Fruit fly (Drosophila melanogaster): ENCODE measurements around the gene CG13083.

The CG13083 gene

dm6 chr2L:19533247-19533646, 46.0 kb downstream of the CG13083 start, which contains the start of gene CG33116 (continued):
- TF ChIP-seq fru (optimal IDR thresholded peaks at IDR 0.05) (no peak), btn (GFP tag; optimal IDR thresholded peaks at IDR 0.05) (peak; percentile 59), CG14014 (GFP tag; IDR thresholded peaks at IDR 0.05) (peak; percentile 74; the same call in 1 of the 2 replicates), CG30020 (tag; optimal IDR thresholded peaks at IDR 0.05) (peak; percentile 61), Fer2 (tag; optimal IDR thresholded peaks at IDR 0.05) (peak; percentile 32), Oaz (GFP tag; IDR thresholded peaks at IDR 0.05) (peak; percentile 56; the same call in 1 of the 2 replicates), CG4328 (GFP tag; optimal IDR thresholded peaks at IDR 0.05) (peak; percentile 38), CG17829 (tag; optimal IDR thresholded peaks at IDR 0.05) (peak; percentile 86), CG12155 (GFP tag; optimal IDR thresholded peaks at IDR 0.05) (peak; percentile 81), eve (GFP tag; optimal IDR thresholded peaks at IDR 0.05) (no peak), H15 (GFP tag; IDR thresholded peaks at IDR 0.05) (peak; percentile 68; the same call in 1 of the 3 replicates), vvl (GFP tag; IDR thresholded peaks at IDR 0.05) (peak; percentile 87), vnd (GFP tag; IDR thresholded peaks at IDR 0.05; ENCODE audit: partially characterized antibody) (no peak), fu2 (GFP tag; optimal IDR thresholded peaks at IDR 0.05) (peak; percentile 88), CG17612 (GFP tag; IDR thresholded peaks at IDR 0.05) (no peak), CG4707 (GFP tag; optimal IDR thresholded peaks at IDR 0.05) (peak; percentile 52), CG1024 (GFP tag; IDR thresholded peaks at IDR 0.05) (peak; percentile 63), Rfx (GFP tag; IDR thresholded peaks at IDR 0.05) (peak; percentile 92), danr (GFP tag; IDR thresholded peaks at IDR 0.05) (peak; percentile 31; the same call in 1 of the 2 replicates), CG17361 (GFP tag; IDR thresholded peaks at IDR 0.05) (peak; percentile 84), ro (GFP tag; IDR thresholded peaks at IDR 0.05) (peak; percentile 40; the same call in 1 of the 2 replicates), B-H1 (GFP tag; IDR thresholded peaks at IDR 0.05) (peak; percentile 44; the same call in 1 of the 3 replicates), lab (GFP tag; optimal IDR thresholded peaks at IDR 0.05) (peak; percentile 90), ab (GFP tag; optimal IDR thresholded peaks at IDR 0.05) (peak; percentile 26), tin (GFP tag; optimal IDR thresholded peaks at IDR 0.05) (peak; percentile 87), zfh2 (GFP tag; optimal IDR thresholded peaks at IDR 0.05) (peak; percentile 87), CG7987 (GFP tag; optimal IDR thresholded peaks at IDR 0.05) (peak; percentile 73), CG8765 (GFP tag; IDR thresholded peaks at IDR 0.05) (peak; percentile 42; the same call in 1 of the 2 replicates), stc (GFP tag; IDR thresholded peaks at IDR 0.05) (peak; percentile 66), Kr (GFP tag; optimal IDR thresholded peaks at IDR 0.05) (no peak), CG15011 (GFP tag; optimal IDR thresholded peaks at IDR 0.05) (peak; percentile 48), HmgD (GFP tag; optimal IDR thresholded peaks at IDR 0.05) (peak; percentile 70), pfk (GFP tag; optimal IDR thresholded peaks at IDR 0.05) (peak; percentile 23), Mes4 (GFP tag; optimal IDR thresholded peaks at IDR 0.05) (peak; percentile 53), CG6254 (GFP tag; optimal IDR thresholded peaks at IDR 0.05) (peak; percentile 62), CG3847 (GFP tag; IDR thresholded peaks at IDR 0.05) (peak; percentile 83), MTF-1 (GFP tag; optimal IDR thresholded peaks at IDR 0.05; ENCODE audit: borderline replicate concordance) (peak; percentile 77), CG10565 (GFP tag; optimal IDR thresholded peaks at IDR 0.05) (peak; percentile 19), her (GFP tag; optimal IDR thresholded peaks at IDR 0.05) (peak; percentile 82), oc (tag; optimal IDR thresholded peaks at IDR 0.05) (peak; percentile 50), Med (GFP tag) (peak; percentile 98), Hand (GFP tag; optimal IDR thresholded peaks at IDR 0.05) (peak; percentile 20), ham (GFP tag; IDR thresholded peaks at IDR 0.05) (no peak), NC2α (GFP tag; optimal IDR thresholded peaks at IDR 0.05) (peak; percentile 76), CG11456 (GFP tag; IDR thresholded peaks at IDR 0.05) (peak; percentile 85), CG34224 (GFP tag; IDR thresholded peaks at IDR 0.05; ENCODE audit: partially characterized antibody) (peak; percentile 47), croc (GFP tag; conservative IDR thresholded peaks at IDR 0.05) (peak; percentile 46; the same call in 2 of the 3 replicates), Fer1 (GFP tag; optimal IDR thresholded peaks at IDR 0.05) (peak; percentile 83), Mrtf (GFP tag; IDR thresholded peaks at IDR 0.05) (peak; percentile 40; the same call in 1 of the 3 replicates), CG31224 (GFP tag; IDR thresholded peaks at IDR 0.05) (0 out of 2 replicates have a peak, but pooled peaks have one; percentile 26), Adf1 (GFP tag; IDR thresholded peaks at IDR 0.05) (peak; percentile 91)

Data from whole organism, embryonic.